Worm (Caenorhabditis elegans): ENCODE results near the gene R08C7.12.

R08C7.12 gene

DNA sequence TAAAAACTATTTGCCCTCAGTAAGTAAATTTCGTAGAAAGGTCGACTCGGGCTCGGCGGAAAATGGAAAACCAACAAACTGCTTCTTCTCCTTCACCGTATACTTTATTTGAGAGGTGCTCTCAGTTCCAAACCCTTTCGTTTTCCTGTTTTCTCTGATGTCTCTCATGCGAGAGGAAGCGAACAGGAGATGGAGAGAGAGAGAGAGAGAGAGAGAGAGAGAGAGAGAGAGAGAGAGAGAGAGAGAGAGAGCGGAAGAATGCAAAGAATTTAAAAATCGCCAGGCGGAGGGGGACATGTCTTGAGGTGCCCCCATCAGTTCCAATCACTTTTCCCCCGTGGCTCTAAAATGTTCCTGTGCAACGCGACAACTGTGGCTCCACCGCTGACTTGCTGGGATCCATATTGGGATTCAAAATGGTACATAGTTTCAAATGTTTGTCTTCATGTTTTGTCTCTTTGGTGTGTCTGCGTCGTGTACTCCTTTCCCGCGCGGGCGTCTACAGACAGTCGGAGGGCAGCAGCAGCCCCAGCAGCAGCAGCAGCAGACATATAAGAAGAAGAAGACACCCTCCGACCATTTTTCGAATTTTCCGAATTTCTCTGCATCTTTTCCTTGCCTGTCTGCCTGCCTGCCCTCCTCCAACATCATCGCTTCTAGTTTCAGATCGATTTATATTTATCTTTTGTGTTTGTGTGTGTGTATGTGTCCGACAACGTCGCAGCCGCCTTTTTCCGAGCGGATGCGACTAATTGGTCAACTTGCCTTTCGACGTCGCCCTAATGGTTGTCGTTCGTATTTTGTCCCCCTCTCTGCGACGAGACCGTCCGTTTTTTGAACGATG, 5.0 kb downstream of the R08C7.12 start, which contains the start of gene R08C7.11 (continued):
- TF ChIP-seq pqm-1 (tag; optimal IDR thresholded peaks at IDR 0.05) (no peak), rbr-2 (tag; optimal IDR thresholded peaks at IDR 0.05) (no peak), spr-1 (tag; optimal IDR thresholded peaks at IDR 0.05) (no peak), lsy-2 (tag; optimal IDR thresholded peaks at IDR 0.05) (peak in 1 of 2 experiments; percentile 17), mdt-29 (GFP tag; IDR thresholded peaks at IDR 0.05) (no peak), unc-130 (GFP tag; optimal IDR thresholded peaks at IDR 0.05) (no peak), nhr-77 (tag; optimal IDR thresholded peaks at IDR 0.05) (no peak), vab-7 (GFP tag; IDR thresholded peaks at IDR 0.05) (no peak), nhr-28 (tag; optimal IDR thresholded peaks at IDR 0.05) (peak; percentile 65), nhr-10 (tag; optimal IDR thresholded peaks at IDR 0.05) (no peak), snpc-1.2 (GFP tag; IDR thresholded peaks at IDR 0.05) (no peak), jun-1 (tag; optimal IDR thresholded peaks at IDR 0.05) (no peak), madf-9 (GFP tag; conservative IDR thresholded peaks at IDR 0.05) (no peak), attf-4 (tag; optimal IDR thresholded peaks at IDR 0.05) (no peak), zfp-3 (GFP tag; conservative IDR thresholded peaks at IDR 0.05) (no peak)

- peak in 1 of 2 experiments; percentile 98 for TF ChIP-seq unc-62 (GFP tag; optimal IDR thresholded peaks at IDR 0.05 in 1 of 2)
- no peak for TF ChIP-seq unc-62 (tag; optimal IDR thresholded peaks at IDR 0.05)
- no peak for TF ChIP-seq madf-9 (GFP tag; conservative IDR thresholded peaks at IDR 0.05)
Observed at ce11 chrIV:4456658-4457057, 7.1 kb downstream of the R08C7.12 start.

DNA sequence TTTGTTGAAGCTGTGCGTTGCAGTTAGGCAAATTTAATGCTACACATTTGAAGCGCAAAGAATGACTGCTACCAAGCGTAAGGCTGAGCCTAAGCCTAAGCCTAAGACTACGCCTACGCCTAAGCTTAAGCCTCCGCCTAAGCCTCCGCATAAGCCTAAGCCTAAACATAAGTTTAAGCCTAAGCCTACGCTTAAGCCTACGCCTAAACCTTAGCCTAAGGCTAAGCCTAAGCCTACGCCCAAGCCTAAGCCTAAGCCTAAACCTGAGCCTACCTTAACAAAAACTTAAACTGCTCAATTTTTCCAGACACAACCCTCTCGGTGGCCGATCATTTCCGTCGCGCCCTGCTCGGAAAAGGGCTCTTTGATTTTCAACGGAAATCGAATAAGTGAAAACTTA, 9.8 kb downstream of the R08C7.12 start:
- TF ChIP-seq mes-2 (tag; optimal IDR thresholded peaks at IDR 0.05; ENCODE audit: poor library complexity, severe bottlenecking): no peak
- 0 out of 2 replicates have a peak, but pooled peaks have one; percentile 4 for TF ChIP-seq Y48G9A.11 (GFP tag; IDR thresholded peaks at IDR 0.05)
- no peak for TF ChIP-seq snpc-1.2 (GFP tag; IDR thresholded peaks at IDR 0.05)

ce11 chrIV:4463132-4463531, 13.6 kb downstream of the R08C7.12 start, which contains the start of gene M01H9.2:
TSS of gene M01H9.2 (minus strand) at chrIV:4463232.
- peak; percentile 38 for TF ChIP-seq hlh-30 (tag; optimal IDR thresholded peaks at IDR 0.05; ENCODE audit: insufficient read depth)
- no peak for TF ChIP-seq php-3 (GFP tag; IDR thresholded peaks at IDR 0.05)

ce11 chrIV:4465184-4465583, 15.6 kb downstream of the R08C7.12 start, which contains the start of gene M01H9.5:
TSS of gene M01H9.5 (plus strand) at chrIV:4465484.
- TF ChIP-seq F10B5.3 (tag; optimal IDR thresholded peaks at IDR 0.05): no peak
- TF ChIP-seq aha-1 (tag): no peak
- no peak for TF ChIP-seq unc-130 (GFP tag; optimal IDR thresholded peaks at IDR 0.05)
- TF ChIP-seq egl-27 (tag; optimal IDR thresholded peaks at IDR 0.05): no peak
- TF ChIP-seq Y75B8A.6 (GFP tag; IDR thresholded peaks at IDR 0.05): no peak
- no peak for TF ChIP-seq F37D6.2 (tag; optimal IDR thresholded peaks at IDR 0.05)
- TF ChIP-seq ceh-62 (tag; optimal IDR thresholded peaks at IDR 0.05): no peak

DNA sequence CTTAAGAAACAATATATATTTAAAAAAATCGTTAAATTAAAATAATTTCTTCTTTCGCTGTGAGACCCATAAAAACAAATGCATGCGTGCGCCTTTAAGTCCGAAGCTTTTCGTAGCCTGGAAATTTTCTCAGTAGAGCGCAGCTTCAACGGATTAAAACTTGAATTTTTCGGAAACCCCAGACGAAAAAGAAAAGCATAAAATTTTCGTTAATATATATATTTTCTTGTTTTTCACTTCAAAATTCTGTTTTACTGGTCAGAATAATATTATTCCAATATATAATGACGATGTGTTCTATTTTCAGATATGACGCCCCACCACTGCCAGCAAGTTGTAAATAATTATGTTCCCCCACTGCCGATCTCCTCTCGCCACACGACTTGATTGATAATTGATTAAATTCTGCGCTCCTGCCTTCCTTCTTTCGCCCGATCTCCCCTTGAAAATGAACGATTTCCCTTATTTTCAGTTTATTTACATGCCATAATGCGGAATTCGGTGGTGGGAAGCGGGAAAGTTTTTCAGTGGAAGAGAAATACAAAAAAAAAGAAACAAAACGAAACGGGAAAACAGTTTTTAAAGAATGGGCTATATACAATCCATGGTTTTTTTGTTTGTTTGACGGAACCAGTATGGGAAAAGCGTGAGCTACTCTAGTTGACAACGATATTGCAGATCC, 18.6 kb downstream of the R08C7.12 start:
- TF ChIP-seq ama-1 (optimal IDR thresholded peaks at IDR 0.05) (peak; percentile 99), aha-1 (tag) (peak; percentile 30), set-16 (GFP tag; IDR thresholded peaks at IDR 0.05) (no peak), attf-4 (tag; optimal IDR thresholded peaks at IDR 0.05) (no peak), unc-39 (tag; optimal IDR thresholded peaks at IDR 0.05) (no peak), tra-1 (GFP tag; IDR thresholded peaks at IDR 0.05) (no peak), F26F4.8 (GFP tag; conservative IDR thresholded peaks at IDR 0.05) (no peak), dve-1 (tag; optimal IDR thresholded peaks at IDR 0.05; ENCODE audit: insufficient read depth) (no peak), nhr-10 (tag; optimal IDR thresholded peaks at IDR 0.05) (no peak), dmd-6 (GFP tag; IDR thresholded peaks at IDR 0.05) (no peak; the same call in 1 of the 2 replicates), T26A8.4 (GFP tag; IDR thresholded peaks at IDR 0.05) (peak; percentile 75; the same call in 1 of the 2 replicates), F44E2.7 (GFP tag; IDR thresholded peaks at IDR 0.05) (no peak), lin-1 (GFP tag; IDR thresholded peaks at IDR 0.05) (peak; percentile 59; the same call in 1 of the 2 replicates), mxl-2 (GFP tag; conservative IDR thresholded peaks at IDR 0.05) (no peak), hmg-1.1 (GFP tag; IDR thresholded peaks at IDR 0.05) (no peak), daf-19 (GFP tag; conservative IDR thresholded peaks at IDR 0.05) (no peak), fos-1 (tag; optimal IDR thresholded peaks at IDR 0.05) (no peak)

All from whole organism, L4 larva.